Fruit fly (Drosophila melanogaster) whole organism, embryonic: Measurements from ENCODE around the gene gukh.

Experiments
- Bdp1 ChIP-seq: fragments of 200-800 bp; sonication (Bioruptor generic); optimal IDR thresholded peaks from 3 replicates; lab custom pipeline; 2016; ENCODE audit warnings: missing biosample characterization, missing genetic modification characterization
- CG11560 ChIP-seq: fragments of 200-800 bp; sonication (Bioruptor generic); IDR thresholded peaks from 3 replicates; pipeline ENCODE4 v1.3.6; 2022; ENCODE audit warnings: missing biosample characterization, missing genetic modification characterization
- CG13296 ChIP-seq: fragments of 200-800 bp; sonication (Bioruptor generic); optimal IDR thresholded peaks from 3 replicates; lab custom pipeline; 2018; ENCODE audit warnings: missing biosample characterization, mild to moderate bottlenecking, missing genetic modification characterization
- CG14050 ChIP-seq: fragments of 200-800 bp; sonication (Bioruptor generic); IDR thresholded peaks from 3 replicates; pipeline ENCODE4 v1.3.6; 2022; ENCODE audit warnings: missing biosample characterization, missing genetic modification characterization
- CG14441 ChIP-seq: fragments of 200-800 bp; sonication (Bioruptor generic); IDR thresholded peaks from 2 replicates; pipeline ENCODE4 v1.3.6; 2022; ENCODE audit warnings: missing biosample characterization, missing genetic modification characterization
- CG1603 ChIP-seq: fragments of 200-800 bp; sonication (Bioruptor generic); optimal IDR thresholded peaks from 2 replicates; lab custom pipeline; 2019; ENCODE audit warnings: missing biosample characterization, mild to moderate bottlenecking, missing genetic modification characterization, moderate library complexity
- CG18011 ChIP-seq: fragments of 200-800 bp; sonication (Bioruptor generic); optimal IDR thresholded peaks from 2 replicates; lab custom pipeline; 2017; ENCODE audit warnings: missing biosample characterization, missing genetic modification characterization, mild to moderate bottlenecking, moderate library complexity, missing genotype
- CG3163 ChIP-seq: fragments of 200-800 bp; sonication (Bioruptor generic); optimal IDR thresholded peaks from 3 replicates; lab custom pipeline; 2016; ENCODE audit warnings: missing biosample characterization, missing genetic modification characterization
- CG3281 ChIP-seq: fragments of 200-800 bp; sonication (Bioruptor generic); optimal IDR thresholded peaks from 3 replicates; lab custom pipeline; 2017; ENCODE audit warnings: missing biosample characterization, mild to moderate bottlenecking, missing genetic modification characterization
- CG4730 ChIP-seq: fragments of 200-800 bp; sonication (Bioruptor generic); IDR thresholded peaks from 2 replicates; pipeline ENCODE4 v1.3.6; 2022; ENCODE audit warnings: missing biosample characterization, missing genetic modification characterization
- CG7928 ChIP-seq: fragments of 200-800 bp; sonication (Bioruptor generic); optimal IDR thresholded peaks from 2 replicates; lab custom pipeline; 2017; ENCODE audit warnings: missing biosample characterization, mild to moderate bottlenecking, missing genetic modification characterization
- CG8281 ChIP-seq: fragments of 200-800 bp; sonication (Bioruptor generic); optimal IDR thresholded peaks from 2 replicates; lab custom pipeline; 2018; ENCODE audit warnings: missing biosample characterization, mild to moderate bottlenecking, missing genetic modification characterization, moderate library complexity
- CG9437 ChIP-seq: fragments of 200-800 bp; sonication (Bioruptor generic); optimal IDR thresholded peaks from 2 replicates; lab custom pipeline; 2018; ENCODE audit warnings: missing biosample characterization, mild to moderate bottlenecking, missing genetic modification characterization
- CTCF ChIP-seq: fragments of 200-800 bp; sonication (Bioruptor generic); optimal IDR thresholded peaks from 2 replicates; lab custom pipeline; 2017; ENCODE audit warnings: missing biosample characterization, mild to moderate bottlenecking, missing genetic modification characterization, moderate library complexity
- Elba2 ChIP-seq: fragments of 200-800 bp; sonication (Bioruptor generic); optimal IDR thresholded peaks from 3 replicates; lab custom pipeline; 2016; ENCODE audit warnings: missing biosample characterization, missing genetic modification characterization
- Gsc ChIP-seq: fragments of 200-800 bp; sonication (Bioruptor generic); IDR thresholded peaks from 2 replicates; pipeline ENCODE4 v1.3.6; 2022; ENCODE audit warnings: missing biosample characterization, missing genetic modification characterization
- H15 ChIP-seq: fragments of 200-800 bp; sonication (Bioruptor generic); IDR thresholded peaks from 3 replicates; pipeline ENCODE4 v1.3.6; 2022; ENCODE audit warnings: missing biosample characterization, missing genetic modification characterization
- Jarid2 ChIP-seq: fragments of 200-800 bp; sonication (Bioruptor generic); optimal IDR thresholded peaks from 3 replicates; lab custom pipeline; 2017; ENCODE audit warnings: mild to moderate bottlenecking, missing biosample characterization, missing genetic modification reagents, missing genetic modification characterization
- Med ChIP-seq: fragments of 200-800 bp; sonication (Bioruptor generic); peaks from one replicate; lab custom pipeline; 2016; ENCODE audit warnings: missing biosample characterization, missing genetic modification characterization, mild to moderate bottlenecking, inconsistent platforms, moderate library complexity
- NFAT ChIP-seq: fragments of 200-800 bp; sonication (Bioruptor generic); IDR thresholded peaks from 2 replicates; pipeline ENCODE4 v1.3.6; 2022; ENCODE audit warnings: missing biosample characterization, missing genetic modification characterization
- Nf-YA ChIP-seq: fragments of 200-800 bp; sonication (Bioruptor generic); IDR thresholded peaks from 2 replicates; pipeline ENCODE4 v1.3.6; 2022; ENCODE audit warnings: missing biosample characterization, missing genetic modification characterization
- Pdp1 ChIP-seq, 2 experiments: fragments of 200-800 bp; sonication (Bioruptor generic); optimal IDR thresholded peaks; 3 replicates each; lab custom pipeline; 2016; ENCODE audit warnings: missing biosample characterization in 2 of 2, missing genetic modification characterization in 2 of 2, mild to moderate bottlenecking in 1 of 2, moderate library complexity in 1 of 2
- Rfx ChIP-seq: fragments of 200-800 bp; sonication (Bioruptor generic); IDR thresholded peaks from 2 replicates; pipeline ENCODE4 v1.3.6; 2022; ENCODE audit warnings: missing biosample characterization, missing genetic modification characterization
- Usf ChIP-seq: fragments of 200-800 bp; sonication (Bioruptor generic); optimal IDR thresholded peaks from 2 replicates; lab custom pipeline; 2017; ENCODE audit warnings: missing genotype, missing biosample characterization, missing genetic modification characterization
- amos ChIP-seq: fragments of 200-800 bp; sonication (Bioruptor generic); IDR thresholded peaks from 2 replicates; pipeline ENCODE4 v1.3.6; 2022; ENCODE audit warnings: missing biosample characterization, missing genetic modification characterization; ENCODE audit not compliant: partially characterized antibody
- ara ChIP-seq: fragments of 200-800 bp; sonication (Bioruptor generic); IDR thresholded peaks from 2 replicates; pipeline ENCODE4 v1.3.6; 2022; ENCODE audit warnings: missing biosample characterization, missing genetic modification characterization
- ci ChIP-seq: fragments of 200-800 bp; sonication (Bioruptor generic); IDR thresholded peaks from 3 replicates; pipeline ENCODE4 v1.3.6; 2022; ENCODE audit warnings: missing biosample characterization, missing genetic modification characterization
- crol ChIP-seq: fragments of 200-800 bp; sonication (Bioruptor generic); IDR thresholded peaks from 2 replicates; pipeline ENCODE4 v1.3.6; 2022; ENCODE audit warnings: missing biosample characterization, missing genetic modification characterization
- cwo ChIP-seq: fragments of 200-800 bp; sonication (Bioruptor generic); optimal IDR thresholded peaks from 3 replicates; lab custom pipeline; 2017; ENCODE audit warnings: missing biosample characterization, missing genetic modification characterization, mild to moderate bottlenecking, moderate library complexity, missing genetic modification reagents
- exex ChIP-seq: fragments of 200-800 bp; sonication (Bioruptor generic); optimal IDR thresholded peaks from 4 replicates; lab custom pipeline; 2018; ENCODE audit warnings: missing biosample characterization, mild to moderate bottlenecking, missing genetic modification characterization, moderate library complexity
- gro ChIP-seq: fragments of 200-800 bp; sonication (Bioruptor generic); optimal IDR thresholded peaks from 2 replicates; lab custom pipeline; 2016; ENCODE audit warnings: missing biosample characterization, missing genetic modification characterization
- mirr ChIP-seq: fragments of 200-800 bp; sonication (Bioruptor generic); optimal IDR thresholded peaks from 3 replicates; lab custom pipeline; 2018; ENCODE audit warnings: missing biosample characterization, mild to moderate bottlenecking, missing genetic modification characterization
- oc ChIP-seq: fragments of 200-800 bp; sonication (Bioruptor generic); optimal IDR thresholded peaks from 2 replicates; lab custom pipeline; 2018; ENCODE audit warnings: missing biosample characterization, mild to moderate bottlenecking, missing genetic modification characterization, moderate library complexity
- odd ChIP-seq: fragments of 200-800 bp; sonication (Bioruptor generic); optimal IDR thresholded peaks from 2 replicates; lab custom pipeline; 2017; ENCODE audit warnings: missing biosample characterization, mild to moderate bottlenecking, missing genetic modification characterization
- psq ChIP-seq: fragments of 200-800 bp; sonication (Bioruptor generic); optimal IDR thresholded peaks from 2 replicates; lab custom pipeline; 2017; ENCODE audit warnings: missing biosample characterization, missing genetic modification characterization
- slbo ChIP-seq: fragments of 200-800 bp; sonication (Bioruptor generic); IDR thresholded peaks from 2 replicates; pipeline ENCODE4 v1.3.6; 2022; ENCODE audit warnings: missing biosample characterization, missing genetic modification characterization
- slp2 ChIP-seq: fragments of 200-800 bp; sonication (Bioruptor generic); optimal IDR thresholded peaks from 2 replicates; lab custom pipeline; 2016; ENCODE audit warnings: missing biosample characterization, missing genetic modification characterization
- stwl ChIP-seq: fragments of 200-800 bp; sonication (Bioruptor generic); optimal IDR thresholded peaks from 3 replicates; lab custom pipeline; 2018; ENCODE audit warnings: missing biosample characterization, mild to moderate bottlenecking, missing genetic modification characterization, moderate library complexity
- wdn ChIP-seq: fragments of 200-800 bp; sonication (Bioruptor generic); IDR thresholded peaks from 2 replicates; pipeline ENCODE4 v1.3.6; 2022; ENCODE audit warnings: missing biosample characterization, missing genetic modification characterization
- z ChIP-seq: fragments of 200-800 bp; sonication (Bioruptor generic); IDR thresholded peaks from 3 replicates; pipeline ENCODE4 v1.3.6; 2022; ENCODE audit warnings: missing biosample characterization, missing genetic modification characterization

gukh gene

DNA sequence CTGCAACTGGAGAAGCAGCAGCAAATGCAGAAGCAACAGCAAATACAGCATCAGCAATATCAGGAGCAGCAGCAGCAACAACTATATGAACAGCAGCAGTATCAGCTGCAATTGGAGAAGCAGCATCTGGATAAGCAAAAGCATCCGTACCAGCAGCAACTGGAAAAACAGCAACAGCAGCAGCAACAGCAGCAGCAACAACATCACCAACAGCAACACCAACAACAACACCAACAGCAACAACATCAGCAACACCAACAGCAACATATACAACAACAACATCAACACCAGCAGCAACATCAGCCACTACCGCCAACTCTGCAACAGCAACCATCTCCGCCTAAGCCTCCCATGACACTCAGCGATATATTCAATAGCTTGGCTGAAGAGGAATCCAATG lies 56.9 kb downstream of the gukh start (continued):
- TF ChIP-seq Usf (GFP tag; lab: Kevin White, UChicago) = no peak
- TF ChIP-seq Gsc (GFP tag; lab: Robert Waterston, UW) = no peak
- TF ChIP-seq NFAT (GFP tag; lab: Robert Waterston, UW) = no peak

DNA sequence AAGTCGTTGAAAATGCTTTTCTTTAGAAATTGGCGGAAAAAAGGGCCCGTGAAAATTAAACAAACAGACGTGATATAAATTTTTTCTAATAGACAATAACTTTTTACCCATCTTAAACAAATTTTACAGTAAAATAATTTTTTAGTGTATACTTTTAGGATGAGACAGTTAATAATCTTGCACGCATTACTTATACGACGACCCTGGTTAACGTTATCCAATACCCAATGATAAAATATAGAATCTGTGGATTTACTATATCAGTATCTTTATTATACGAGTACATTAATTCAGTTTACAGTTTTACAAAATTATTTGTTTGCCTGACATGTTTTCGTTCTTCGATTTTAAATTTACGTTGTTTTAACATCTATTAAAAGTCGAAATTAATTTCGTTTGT lies 60.8 kb downstream of the gukh start:
- TF ChIP-seq CG9437 (GFP tag; lab: Kevin White, UChicago) (peak; percentile 96), Rfx (GFP tag; lab: Robert Waterston, UW) (no peak), CG3281 (GFP tag; lab: Kevin White, UChicago) (peak; percentile 80), amos (GFP tag; lab: Robert Waterston, UW) (peak; percentile 26; the same call in 1 of the 2 replicates), Jarid2 (GFP tag; lab: Kevin White, UChicago) (no peak), CG7928 (GFP tag; lab: Kevin White, UChicago) (peak; percentile 76), stwl (tag; lab: Kevin White, UChicago) (peak; percentile 72), ara (GFP tag; lab: Robert Waterston, UW) (no peak), Pdp1 (GFP tag; optimal IDR thresholded peaks at IDR 0.05; lab: Kevin White, UChicago) (peak in 1 of 2 experiments; percentile 84), CTCF (GFP tag; lab: Kevin White, UChicago) (peak; percentile 41)

DNA sequence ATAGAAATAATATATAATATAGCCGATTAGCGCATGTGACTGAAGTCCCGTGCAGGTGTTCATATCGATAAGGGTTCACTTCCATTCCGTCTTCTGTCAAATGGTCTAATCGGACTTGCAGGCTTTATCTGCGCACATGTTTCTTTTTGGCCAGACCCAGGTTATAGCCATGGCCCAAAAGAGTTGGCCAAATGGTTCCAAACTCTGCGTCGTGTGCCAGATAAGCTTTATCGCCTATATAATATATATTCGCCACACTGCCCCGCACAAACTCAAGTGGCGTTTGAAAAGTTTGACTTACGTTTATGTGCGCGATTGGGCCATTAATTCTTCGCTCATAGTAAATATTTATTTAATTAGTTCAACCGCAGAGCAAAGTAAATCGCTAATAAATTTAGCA lies 67.4 kb downstream of the gukh start:
- TF ChIP-seq mirr (peak; percentile 19), cwo (GFP tag; lab: Kevin White, UChicago) (peak; percentile 94), Nf-YA (GFP tag; lab: Robert Waterston, UW) (no peak), Med (GFP tag; lab: Kevin White, UChicago) (peak; percentile 12), exex (tag; lab: Kevin White, UChicago) (peak; percentile 93)

DNA sequence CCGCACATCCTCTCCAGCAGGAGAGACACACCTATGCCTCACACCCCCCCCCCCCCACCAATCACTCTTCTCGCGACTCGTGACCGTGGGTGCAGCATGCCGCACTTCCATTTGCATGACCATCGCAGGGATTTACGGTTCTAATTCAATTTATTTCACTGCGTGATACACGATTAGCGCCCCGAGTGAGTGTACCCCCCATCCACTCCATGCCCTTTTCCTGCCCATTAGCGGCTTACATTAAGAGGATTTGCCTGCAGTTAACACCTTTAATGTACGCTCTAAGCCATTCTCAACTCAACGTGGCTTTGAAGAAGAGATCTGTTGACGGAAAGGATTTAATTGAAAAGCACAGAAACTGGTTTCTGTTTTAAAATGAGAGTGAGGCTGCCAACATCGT lies 68.7 kb downstream of the gukh start:
- TF ChIP-seq odd (GFP tag; lab: Kevin White, UChicago) = no peak
- TF ChIP-seq gro = no peak
- no peak for TF ChIP-seq wdn (GFP tag; lab: Robert Waterston, UW)
- TF ChIP-seq CG1603 = no peak
- TF ChIP-seq CG18011 (GFP tag; lab: Kevin White, UChicago) = no peak
- no peak for TF ChIP-seq CG8281 (tag; lab: Kevin White, UChicago)
- TF ChIP-seq z (GFP tag; lab: Robert Waterston, UW) = no peak
- TF ChIP-seq CG11560 (tag; lab: Robert Waterston, UW) = no peak
- no peak for TF ChIP-seq ci
- no peak for TF ChIP-seq CG14050 (GFP tag; lab: Robert Waterston, UW)
- TF ChIP-seq slbo (GFP tag; lab: Robert Waterston, UW) = no peak
- no peak for TF ChIP-seq CG14441 (GFP tag; lab: Robert Waterston, UW)
- no peak for TF ChIP-seq Bdp1
- TF ChIP-seq oc (tag; lab: Kevin White, UChicago) = peak; percentile 93
- TF ChIP-seq CG13296 (GFP tag; lab: Kevin White, UChicago) = no peak
- TF ChIP-seq crol (GFP tag; lab: Robert Waterston, UW) = peak; percentile 69
- TF ChIP-seq CG3163 (GFP tag; lab: Kevin White, UChicago) = no peak
- no peak for TF ChIP-seq H15 (GFP tag; lab: Robert Waterston, UW)
- TF ChIP-seq psq = no peak
- 0 out of 2 replicates have a peak, but pooled peaks have one; percentile 11 for TF ChIP-seq CG4730 (GFP tag; lab: Robert Waterston, UW)
- TF ChIP-seq Elba2 (GFP tag; lab: Kevin White, UChicago) = no peak
- no peak for TF ChIP-seq slp2 (GFP tag; lab: Kevin White, UChicago)
- TF ChIP-seq, all 482 proteins: peak for 3
